Fruit fly (Drosophila melanogaster) whole organism, pupa: ENCODE results near the gene Ugalt.

Experiments
- CG32121 ChIP-seq: fragments of 200-800 bp; sonication (Bioruptor generic); IDR thresholded peaks from 2 replicates; pipeline ENCODE4 v1.3.6; 2022; ENCODE audit warnings: missing biosample characterization, missing genetic modification characterization
- CG8159 ChIP-seq: fragments of 200-800 bp; sonication (Bioruptor generic); optimal IDR thresholded peaks from 3 replicates; lab custom pipeline; 2018; ENCODE audit warnings: missing biosample characterization, mild to moderate bottlenecking, missing genetic modification characterization, moderate library complexity
- fd96Ca ChIP-seq: fragments of 200-800 bp; sonication (Bioruptor generic); IDR thresholded peaks from 3 replicates; pipeline ENCODE4 v1.3.6; 2022; ENCODE audit warnings: missing biosample characterization, missing genetic modification characterization

DNA sequence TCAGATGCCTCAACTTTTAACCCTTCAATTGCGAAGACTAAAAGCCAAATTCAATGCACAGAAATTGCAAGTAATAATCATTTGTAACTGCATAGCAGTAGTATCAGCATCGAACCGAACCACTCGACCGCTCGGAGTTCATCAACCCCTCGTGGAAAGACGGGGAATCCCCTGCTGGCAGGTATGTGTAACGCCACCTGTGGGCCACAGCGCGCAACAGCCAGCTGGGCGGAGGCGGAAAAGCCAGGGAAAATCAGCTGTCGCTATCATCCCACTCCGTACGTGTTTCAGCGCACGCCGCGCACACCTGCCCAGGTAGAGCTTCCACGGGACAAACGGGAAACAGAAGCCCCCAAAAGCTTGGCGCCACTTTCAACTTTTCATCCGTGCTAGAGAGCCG, 19.2 kb downstream of the Ugalt start:
- TF ChIP-seq fd96Ca (no peak), CG32121 (GFP tag; lab: Robert Waterston, UW) (no peak), CG8159 (tag; lab: Kevin White, UChicago) (no peak)
